Fruit fly (Drosophila melanogaster): Measurements from ENCODE around the gene CG7878.

Gene CG7878

DNA sequence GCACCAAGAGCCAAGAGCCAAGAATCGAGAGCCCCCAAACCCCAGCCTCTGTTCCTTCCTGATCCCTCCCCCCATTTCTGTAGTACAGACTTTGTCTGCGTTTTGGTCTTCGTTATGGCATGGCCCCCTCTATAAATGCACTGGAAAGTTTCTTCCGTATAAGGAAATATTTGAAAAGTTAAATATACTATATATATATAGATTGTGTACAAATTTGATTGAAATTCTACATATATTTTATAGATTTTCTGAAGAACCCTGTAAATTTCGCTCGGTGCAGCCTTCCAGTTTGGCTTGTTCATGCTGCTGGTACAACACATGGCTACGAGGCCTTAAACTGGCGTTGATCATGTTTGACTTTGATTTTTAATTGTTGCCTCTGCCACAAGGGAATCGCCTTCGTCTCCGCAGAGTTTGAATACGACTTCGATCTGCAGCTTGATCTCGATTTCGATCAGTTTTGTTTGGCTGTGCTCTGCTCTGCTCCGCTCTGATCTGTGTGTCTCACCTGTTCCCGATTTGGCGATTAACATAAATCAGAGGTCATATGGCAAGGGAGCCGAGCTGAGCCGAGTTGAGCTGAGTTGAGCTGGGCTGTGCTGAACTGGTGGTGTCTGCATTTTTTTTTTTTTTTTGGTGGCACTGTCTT lies 31.6 kb downstream of the CG7878 start:
- TF ChIP-seq Sin3A (optimal IDR thresholded peaks at IDR 0.05) (no peak), psq (optimal IDR thresholded peaks at IDR 0.05) (no peak), Myc (optimal IDR thresholded peaks at IDR 0.05) (no peak), h (optimal IDR thresholded peaks at IDR 0.05) (no peak), insv (optimal IDR thresholded peaks at IDR 0.05) (no peak), ttk (optimal IDR thresholded peaks at IDR 0.05) (no peak)

DNA sequence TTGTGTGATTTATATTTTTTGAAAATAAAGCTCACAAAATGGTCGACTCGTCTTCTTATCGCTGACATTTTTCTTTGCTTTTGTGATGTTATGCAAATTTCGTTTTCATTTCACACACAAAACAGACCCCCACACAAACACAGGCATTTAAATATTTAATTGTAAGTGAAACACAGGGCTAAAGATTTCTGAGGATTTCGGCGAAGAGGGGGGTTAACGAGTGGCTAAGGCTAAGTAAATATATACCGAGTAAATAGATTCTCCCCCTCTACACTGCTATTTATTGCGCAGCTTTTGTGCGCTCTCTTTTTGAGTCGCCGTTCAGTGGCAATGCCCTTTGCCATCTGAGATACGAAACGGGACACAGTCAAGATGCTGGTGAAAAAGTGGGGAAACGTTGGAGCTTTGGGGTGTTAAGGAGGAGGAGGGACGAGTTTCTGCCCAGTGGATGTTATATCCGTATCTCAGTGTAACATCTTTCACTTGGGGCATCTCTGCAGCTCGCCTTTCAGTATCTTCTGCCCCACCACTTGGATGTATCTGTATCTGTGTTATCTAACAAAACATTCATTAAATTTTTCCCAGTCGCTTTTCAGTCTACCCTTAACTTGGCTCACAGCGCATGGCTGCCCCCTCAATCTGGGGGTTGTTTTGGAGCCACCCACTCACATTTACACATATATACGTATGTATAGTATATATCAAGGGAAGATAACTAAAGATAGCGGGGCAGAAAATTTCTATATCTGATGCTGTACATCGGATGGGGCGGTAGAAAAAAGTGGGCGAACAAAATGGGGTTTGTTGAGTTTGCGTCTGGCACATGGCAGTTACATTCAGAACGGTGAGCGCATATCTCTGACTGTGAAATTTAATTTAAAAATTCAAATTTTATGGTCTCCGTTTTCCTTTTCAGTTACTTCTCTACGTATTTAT lies 33.5 kb downstream of the CG7878 start:
- no peak for TF ChIP-seq Myc (optimal IDR thresholded peaks at IDR 0.05)
- TF ChIP-seq Sin3A (optimal IDR thresholded peaks at IDR 0.05): no peak
- TF ChIP-seq h (optimal IDR thresholded peaks at IDR 0.05): no peak
- TF ChIP-seq insv (optimal IDR thresholded peaks at IDR 0.05): no peak
- no peak for TF ChIP-seq psq (optimal IDR thresholded peaks at IDR 0.05)

- TF ChIP-seq ttk (optimal IDR thresholded peaks at IDR 0.05): no peak
- TF ChIP-seq h (optimal IDR thresholded peaks at IDR 0.05): no peak
- no peak for TF ChIP-seq psq (optimal IDR thresholded peaks at IDR 0.05)
- TF ChIP-seq insv (optimal IDR thresholded peaks at IDR 0.05): no peak
- no peak for TF ChIP-seq Sin3A (optimal IDR thresholded peaks at IDR 0.05)
- no peak for TF ChIP-seq Myc (optimal IDR thresholded peaks at IDR 0.05)
Observed at dm6 chr3R:8157247-8157646, 34.7 kb downstream of the CG7878 start.

- TF ChIP-seq h (optimal IDR thresholded peaks at IDR 0.05) (no peak), Myc (optimal IDR thresholded peaks at IDR 0.05) (no peak), insv (optimal IDR thresholded peaks at IDR 0.05) (no peak), Sin3A (optimal IDR thresholded peaks at IDR 0.05) (no peak), psq (optimal IDR thresholded peaks at IDR 0.05) (no peak), ttk (optimal IDR thresholded peaks at IDR 0.05) (no peak)
Observed at dm6 chr3R:8158328-8158727, 35.8 kb downstream of the CG7878 start.

dm6 chr3R:8160056-8161017 lies 37.8 kb downstream of the CG7878 start:
- TF ChIP-seq ttk (optimal IDR thresholded peaks at IDR 0.05) (no peak), psq (optimal IDR thresholded peaks at IDR 0.05) (no peak), Sin3A (optimal IDR thresholded peaks at IDR 0.05) (no peak), insv (optimal IDR thresholded peaks at IDR 0.05) (no peak), h (optimal IDR thresholded peaks at IDR 0.05) (no peak), Myc (optimal IDR thresholded peaks at IDR 0.05) (no peak)

- TF ChIP-seq psq (optimal IDR thresholded peaks at IDR 0.05) (no peak), Myc (optimal IDR thresholded peaks at IDR 0.05) (no peak), ttk (optimal IDR thresholded peaks at IDR 0.05) (no peak), h (optimal IDR thresholded peaks at IDR 0.05) (no peak), Sin3A (optimal IDR thresholded peaks at IDR 0.05) (no peak), insv (optimal IDR thresholded peaks at IDR 0.05) (no peak)
Observed at dm6 chr3R:8164850-8165249, 42.3 kb downstream of the CG7878 start.

DNA sequence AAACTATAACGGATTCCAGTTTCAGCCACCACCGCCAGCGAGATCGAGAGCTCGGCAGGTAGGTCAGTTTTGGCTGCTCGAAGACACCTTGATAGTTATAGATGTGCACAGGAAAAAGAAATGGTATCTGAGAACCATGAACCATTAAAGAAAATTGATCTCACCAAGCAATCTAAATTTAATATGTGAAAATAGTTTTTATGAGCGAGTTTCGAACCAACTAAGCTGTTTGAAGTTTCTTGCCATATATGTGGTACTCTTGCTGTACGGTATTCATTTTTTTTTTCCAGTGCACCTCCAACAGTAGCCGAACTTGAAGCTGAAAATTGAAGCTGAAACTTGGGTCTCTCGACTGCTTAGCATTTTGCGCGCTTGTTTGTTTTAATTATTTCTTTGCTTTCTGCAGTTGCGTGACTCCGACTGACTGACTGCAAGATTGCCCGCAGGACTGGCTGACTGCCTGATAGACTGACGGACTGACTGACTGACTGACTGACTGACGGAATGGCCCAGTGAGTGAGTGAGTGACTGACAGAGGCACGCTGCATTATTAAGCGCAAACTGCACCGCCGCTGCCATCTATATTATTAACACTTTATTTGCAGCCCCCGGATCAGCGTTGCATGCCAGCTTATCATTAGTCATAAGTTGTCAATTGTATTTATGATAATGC lies 49.1 kb downstream of the CG7878 start:
- TF ChIP-seq Myc (optimal IDR thresholded peaks at IDR 0.05) (no peak), psq (optimal IDR thresholded peaks at IDR 0.05) (no peak), Sin3A (optimal IDR thresholded peaks at IDR 0.05) (no peak), h (optimal IDR thresholded peaks at IDR 0.05) (no peak)

All from Kc167 (cell line).